Worm (Caenorhabditis elegans) whole organism, late embryonic: ENCODE measurements around the gene crn-6.

Experiments used
- C38D4.7 ChIP-seq: fragments of 200-800 bp; sonication (Bioruptor generic); optimal IDR thresholded peaks from 2 replicates; lab custom pipeline; 2018; ENCODE audit warnings: mild to moderate bottlenecking, missing genetic modification characterization, moderate library complexity, missing compliant biosample characterization
- F13H6.1 ChIP-seq: sonication (generic microtip); optimal IDR thresholded peaks from 2 replicates; lab custom pipeline; 2016; ENCODE audit warnings: missing genetic modification characterization, missing compliant biosample characterization
- K09A11.1 ChIP-seq: sonication (generic microtip); optimal IDR thresholded peaks from 2 replicates; lab custom pipeline; 2017; ENCODE audit warnings: antibody characterized with exemption, mild to moderate bottlenecking, missing genetic modification characterization, missing compliant biosample characterization; ENCODE audit not compliant: insufficient read depth
- Y22D7AL.16 ChIP-seq: sonication (generic microtip); optimal IDR thresholded peaks from 2 replicates; lab custom pipeline; 2016; ENCODE audit warnings: missing genetic modification characterization, missing compliant biosample characterization
- ahr-1 ChIP-seq: sonication (generic microtip); optimal IDR thresholded peaks from 2 replicates; lab custom pipeline; 2016; ENCODE audit warnings: missing genetic modification characterization, missing compliant biosample characterization
- ama-1 ChIP-seq: fragments of 150-350 bp; optimal IDR thresholded peaks from 2 replicates; lab custom pipeline; 2014
- ceh-14 ChIP-seq: sonication (generic microtip); optimal IDR thresholded peaks from 2 replicates; lab custom pipeline; 2016; ENCODE audit warnings: missing genotype, missing genetic modification characterization, missing compliant biosample characterization
- ceh-2 ChIP-seq: sonication (generic microtip); optimal IDR thresholded peaks from 2 replicates; lab custom pipeline; 2016; ENCODE audit warnings: missing genotype, missing genetic modification characterization, missing compliant biosample characterization
- ceh-30 ChIP-seq: fragments of 150-350 bp; optimal IDR thresholded peaks from 2 replicates; lab custom pipeline; 2014; ENCODE audit warnings: missing biosample characterization, missing genetic modification characterization
- ceh-48 ChIP-seq: sonication (generic microtip); optimal IDR thresholded peaks from 2 replicates; lab custom pipeline; 2016; ENCODE audit warnings: missing genetic modification characterization, inconsistent platforms, missing compliant biosample characterization
- ceh-6 ChIP-seq: fragments of 200-800 bp; sonication (Bioruptor generic); optimal IDR thresholded peaks from 2 replicates; lab custom pipeline; 2018; ENCODE audit warnings: mild to moderate bottlenecking, missing genetic modification characterization, missing compliant biosample characterization
- ceh-9 ChIP-seq: sonication (generic microtip); optimal IDR thresholded peaks from 2 replicates; lab custom pipeline; 2016; ENCODE audit warnings: mild to moderate bottlenecking, missing genetic modification characterization, inconsistent platforms, missing compliant biosample characterization
- dmd-4 ChIP-seq: sonication (generic microtip); optimal IDR thresholded peaks from 2 replicates; lab custom pipeline; 2016; ENCODE audit warnings: borderline replicate concordance, missing genetic modification characterization, missing compliant biosample characterization
- elt-2 ChIP-seq: sonication (generic microtip); optimal IDR thresholded peaks from 2 replicates; lab custom pipeline; 2016; ENCODE audit warnings: missing genetic modification reagents, missing genetic modification characterization, missing compliant biosample characterization
- elt-4 ChIP-seq: sonication (generic microtip); optimal IDR thresholded peaks from 2 replicates; lab custom pipeline; 2016; ENCODE audit warnings: missing genetic modification characterization, missing compliant biosample characterization
- ets-4 ChIP-seq: sonication (generic microtip); optimal IDR thresholded peaks from 2 replicates; lab custom pipeline; 2016; ENCODE audit warnings: missing genetic modification characterization, missing compliant biosample characterization
- fkh-10 ChIP-seq: fragments of 150-350 bp; optimal IDR thresholded peaks from 2 replicates; lab custom pipeline; 2014; ENCODE audit warnings: missing biosample characterization, missing genetic modification reagents, missing genetic modification characterization
- gmeb-2 ChIP-seq: sonication (generic microtip); optimal IDR thresholded peaks from 2 replicates; lab custom pipeline; 2016; ENCODE audit warnings: missing genetic modification characterization, inconsistent platforms, missing compliant biosample characterization
- hlh-15 ChIP-seq: sonication (generic microtip); optimal IDR thresholded peaks from 2 replicates; lab custom pipeline; 2016; ENCODE audit warnings: missing genetic modification characterization, missing compliant biosample characterization
- hlh-8 ChIP-seq: sonication (generic microtip); optimal IDR thresholded peaks from 2 replicates; lab custom pipeline; 2016; ENCODE audit warnings: missing genotype, missing genetic modification characterization, missing compliant biosample characterization
- lim-6 ChIP-seq: sonication (generic microtip); optimal IDR thresholded peaks from 2 replicates; lab custom pipeline; 2016; ENCODE audit warnings: missing genetic modification characterization, missing compliant biosample characterization
- madf-2 ChIP-seq: sonication (generic microtip); optimal IDR thresholded peaks from 2 replicates; lab custom pipeline; 2017; ENCODE audit warnings: missing genetic modification characterization, missing compliant biosample characterization
- nfya-1 ChIP-seq: sonication (generic microtip); optimal IDR thresholded peaks from 2 replicates; lab custom pipeline; 2017; ENCODE audit warnings: missing genetic modification characterization, mild to moderate bottlenecking, missing compliant biosample characterization, antibody characterized with exemption, moderate library complexity
- nhr-232 ChIP-seq: sonication (generic microtip); optimal IDR thresholded peaks from 2 replicates; lab custom pipeline; 2016; ENCODE audit warnings: missing genetic modification characterization, missing compliant biosample characterization
- pag-3 ChIP-seq: sonication (generic microtip); optimal IDR thresholded peaks from 2 replicates; lab custom pipeline; 2016; ENCODE audit warnings: missing compliant biosample characterization, missing genetic modification characterization, borderline replicate concordance
- pha-2 ChIP-seq: sonication (generic microtip); optimal IDR thresholded peaks from 2 replicates; lab custom pipeline; 2017; ENCODE audit warnings: mild to moderate bottlenecking, missing genetic modification characterization, missing compliant biosample characterization
- pqm-1 ChIP-seq: sonication (generic microtip); optimal IDR thresholded peaks from 2 replicates; lab custom pipeline; 2016; ENCODE audit warnings: missing genetic modification characterization, missing compliant biosample characterization
- sdc-2 ChIP-seq: sonication (generic microtip); optimal IDR thresholded peaks from 2 replicates; lab custom pipeline; 2016; ENCODE audit warnings: missing genotype, missing genetic modification characterization, missing compliant biosample characterization
- sox-4 ChIP-seq: sonication (generic microtip); optimal IDR thresholded peaks from 2 replicates; lab custom pipeline; 2017; ENCODE audit warnings: mild to moderate bottlenecking, missing genetic modification characterization, inconsistent platforms, missing compliant biosample characterization
- syd-9 ChIP-seq: sonication (generic microtip); optimal IDR thresholded peaks from 2 replicates; lab custom pipeline; 2016; ENCODE audit warnings: mild to moderate bottlenecking, missing genetic modification characterization, moderate library complexity, missing compliant biosample characterization
- tbx-7 ChIP-seq: sonication (generic microtip); optimal IDR thresholded peaks from 2 replicates; lab custom pipeline; 2016; ENCODE audit warnings: missing genotype, missing genetic modification characterization, missing compliant biosample characterization
- ttx-3 ChIP-seq: sonication (generic microtip); optimal IDR thresholded peaks from 2 replicates; lab custom pipeline; 2016; ENCODE audit warnings: missing genetic modification reagents, missing genetic modification characterization, missing compliant biosample characterization
- unc-3 ChIP-seq, 2 experiments: fragments of 200-800 bp in 1 of 2; sonication (Bioruptor generic) in 1 of 2; sonication (generic microtip) in 1 of 2; conservative IDR thresholded peaks in 1 of 2; optimal IDR thresholded peaks in 1 of 2; 2 replicates each; pipeline versions ENCODE4 v1.3.6 to Lab custom; 2016 to 2022; ENCODE audit warnings: missing compliant biosample characterization in 2 of 2, missing genetic modification characterization in 2 of 2, missing genetic modification reagents in 1 of 2
- unc-42 ChIP-seq: sonication (generic microtip); optimal IDR thresholded peaks from 2 replicates; lab custom pipeline; 2016; ENCODE audit warnings: missing genotype, missing genetic modification characterization, missing compliant biosample characterization
- unc-86 ChIP-seq: sonication (generic microtip); optimal IDR thresholded peaks from 2 replicates; lab custom pipeline; 2016; ENCODE audit warnings: missing genetic modification characterization, missing compliant biosample characterization

The crn-6 gene

ce11 chrIII:9366971-9367370, at the start of gene crn-6:
crn-6 (plus strand) TSS chrIII:9367271.
- TF ChIP-seq ceh-14 (tag; lab: Kevin White, UChicago) (no peak), F13H6.1 (no peak), tbx-7 (tag; lab: Kevin White, UChicago) (no peak), pag-3 (tag; lab: Kevin White, UChicago) (no peak), ceh-48 (tag; lab: Kevin White, UChicago) (no peak), ttx-3 (tag; lab: Kevin White, UChicago) (no peak), ets-4 (tag; lab: Kevin White, UChicago) (no peak), hlh-15 (tag; lab: Kevin White, UChicago) (no peak), unc-3 (GFP tag; conservative IDR thresholded peaks at IDR 0.05; lab: Robert Waterston, UW) (no peak), unc-3 (tag; optimal IDR thresholded peaks at IDR 0.05; lab: Kevin White, UChicago) (no peak), K09A11.1 (tag; lab: Kevin White, UChicago) (no peak), fkh-10 (GFP tag; lab: Kevin White, UChicago) (no peak), sox-4 (tag; lab: Kevin White, UChicago) (no peak), ceh-6 (GFP tag; lab: Kevin White, UChicago) (no peak)

DNA sequence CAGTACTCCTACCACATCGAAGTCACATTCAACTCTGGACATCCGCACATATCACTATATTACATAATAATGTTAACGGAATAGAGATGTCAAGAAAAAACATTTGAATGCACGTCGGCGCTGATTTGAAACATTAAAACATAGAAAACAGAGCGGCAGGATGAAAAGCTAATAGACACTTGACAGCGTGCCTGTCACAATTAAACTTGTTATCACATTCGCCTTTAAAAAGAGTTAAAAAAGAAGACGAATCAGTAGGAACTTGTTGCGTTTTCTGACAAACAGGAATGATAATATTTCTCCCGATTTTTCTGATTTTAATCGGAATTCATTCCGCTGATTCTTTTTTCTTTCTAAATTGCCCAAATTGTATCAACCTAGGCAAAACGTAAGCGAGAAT, 49.5 kb upstream of the crn-6 start:
- no peak for TF ChIP-seq hlh-8 (tag; lab: Kevin White, UChicago)
- no peak for TF ChIP-seq hlh-15 (tag; lab: Kevin White, UChicago)
- no peak for TF ChIP-seq tbx-7 (tag; lab: Kevin White, UChicago)
- TF ChIP-seq dmd-4: no peak
- no peak for TF ChIP-seq unc-42
- TF ChIP-seq elt-2 (tag; lab: Kevin White, UChicago): no peak
- no peak for TF ChIP-seq syd-9 (tag; lab: Kevin White, UChicago)
- TF ChIP-seq ceh-48 (tag; lab: Kevin White, UChicago): no peak
- no peak for TF ChIP-seq ceh-9 (tag; lab: Kevin White, UChicago)
- no peak for TF ChIP-seq gmeb-2
- TF ChIP-seq madf-2 (tag; lab: Kevin White, UChicago): no peak
- no peak for TF ChIP-seq nhr-232 (tag; lab: Kevin White, UChicago)
- no peak for TF ChIP-seq unc-86
- no peak for TF ChIP-seq pqm-1 (tag; lab: Kevin White, UChicago)
- no peak for TF ChIP-seq pag-3 (tag; lab: Kevin White, UChicago)
- no peak for TF ChIP-seq ttx-3 (tag; lab: Kevin White, UChicago)
- no peak for TF ChIP-seq unc-3 (GFP tag; conservative IDR thresholded peaks at IDR 0.05; lab: Robert Waterston, UW)
- no peak for TF ChIP-seq unc-3 (tag; optimal IDR thresholded peaks at IDR 0.05; lab: Kevin White, UChicago)
- no peak for TF ChIP-seq ceh-30
- TF ChIP-seq Y22D7AL.16 (tag; lab: Kevin White, UChicago): no peak
- TF ChIP-seq, all 69 proteins: peak for 0

- TF ChIP-seq elt-4 (tag; lab: Kevin White, UChicago) (no peak), ceh-2 (no peak), ceh-30 (no peak), elt-2 (tag; lab: Kevin White, UChicago) (no peak), ttx-3 (tag; lab: Kevin White, UChicago) (no peak), lim-6 (no peak), C38D4.7 (no peak), ceh-9 (tag; lab: Kevin White, UChicago) (no peak), ama-1 (no peak), ahr-1 (tag; lab: Kevin White, UChicago) (no peak), nfya-1 (tag; lab: Kevin White, UChicago) (no peak), pha-2 (no peak)
Measured at ce11 chrIII:9319641-9320040, 47.4 kb upstream of the crn-6 start, which contains the start of gene C40H1.9. C40H1.9 (plus strand) TSS chrIII:9319941.

DNA sequence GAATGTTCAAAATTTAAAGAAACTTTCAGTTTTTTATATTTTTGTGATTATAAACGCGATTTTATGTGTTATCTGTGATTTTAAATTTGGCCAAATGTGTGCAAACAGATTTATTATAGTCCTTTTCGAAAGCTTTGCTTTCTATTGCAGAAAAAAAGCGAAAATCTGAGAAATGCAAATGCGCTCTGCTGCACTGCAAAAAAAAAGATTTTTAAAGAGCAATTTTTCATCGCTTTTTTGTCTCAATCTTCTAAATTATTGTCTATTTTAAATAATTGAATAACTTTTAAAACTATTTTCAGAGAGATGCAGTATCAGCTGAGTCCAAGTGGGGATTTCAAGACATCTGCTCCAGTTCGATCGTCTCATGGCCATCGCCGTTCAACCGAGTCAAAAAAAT, 45.1 kb upstream of the crn-6 start, which contains the start of gene cpb-1:
TSS of gene cpb-1 (plus strand) at position 301 of the 400 bp plus-strand sequence.
- TF ChIP-seq ceh-14 (tag; lab: Kevin White, UChicago) (no peak), hlh-15 (tag; lab: Kevin White, UChicago) (no peak), sdc-2 (no peak), ets-4 (tag; lab: Kevin White, UChicago) (no peak), elt-2 (tag; lab: Kevin White, UChicago) (no peak)
- TF ChIP-seq, all 69 proteins: peak for 0
